Worm (Caenorhabditis elegans): ENCODE results near the gene Y14H12A.1.

Gene Y14H12A.1

DNA sequence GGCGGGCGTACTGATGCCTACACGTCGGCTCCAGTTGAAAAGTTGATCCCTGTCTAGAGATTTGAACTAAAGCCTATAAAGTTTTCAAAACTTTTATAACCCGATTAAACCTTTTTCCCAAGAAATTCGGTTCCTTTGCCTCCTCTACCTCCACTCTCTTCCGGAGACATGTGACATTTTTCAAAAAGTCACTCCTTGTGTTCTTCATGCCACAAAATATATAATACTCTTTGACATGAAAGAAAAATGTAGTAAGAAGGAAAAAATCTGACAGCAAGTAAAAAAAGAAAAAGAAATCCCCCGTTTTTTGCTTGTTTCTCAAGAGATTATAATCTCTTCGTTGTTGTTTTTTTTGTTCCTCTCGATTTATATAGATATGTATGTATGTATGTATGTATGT is 38.2 kb upstream of the Y14H12A.1 start:
- TF ChIP-seq fkh-8 (tag; optimal IDR thresholded peaks at IDR 0.05) (peak; percentile 9), nhr-77 (tag; optimal IDR thresholded peaks at IDR 0.05) (no peak), efl-3 (GFP tag; optimal IDR thresholded peaks at IDR 0.05) (no peak), hpl-2 (GFP tag; optimal IDR thresholded peaks at IDR 0.05) (no peak), blmp-1 (tag; optimal IDR thresholded peaks at IDR 0.05) (peak; percentile 4), grh-1 (GFP tag; IDR thresholded peaks at IDR 0.05) (no peak), swsn-7 (tag; optimal IDR thresholded peaks at IDR 0.05) (no peak), lin-13 (GFP tag; optimal IDR thresholded peaks at IDR 0.05) (no peak), elt-2 (tag; optimal IDR thresholded peaks at IDR 0.05) (peak; percentile 27), ceh-63 (GFP tag; optimal IDR thresholded peaks at IDR 0.05) (no peak), ceh-82 (tag; optimal IDR thresholded peaks at IDR 0.05) (no peak), dsc-1 (tag; optimal IDR thresholded peaks at IDR 0.05) (no peak), efl-1 (optimal IDR thresholded peaks at IDR 0.05) (no peak), efl-1 (GFP tag; optimal IDR thresholded peaks at IDR 0.05 in 1 of 2) (peak in 1 of 2 experiments; percentile 68), irx-1 (tag; optimal IDR thresholded peaks at IDR 0.05) (no peak), lin-14 (GFP tag; optimal IDR thresholded peaks at IDR 0.05) (peak; percentile 44)

DNA sequence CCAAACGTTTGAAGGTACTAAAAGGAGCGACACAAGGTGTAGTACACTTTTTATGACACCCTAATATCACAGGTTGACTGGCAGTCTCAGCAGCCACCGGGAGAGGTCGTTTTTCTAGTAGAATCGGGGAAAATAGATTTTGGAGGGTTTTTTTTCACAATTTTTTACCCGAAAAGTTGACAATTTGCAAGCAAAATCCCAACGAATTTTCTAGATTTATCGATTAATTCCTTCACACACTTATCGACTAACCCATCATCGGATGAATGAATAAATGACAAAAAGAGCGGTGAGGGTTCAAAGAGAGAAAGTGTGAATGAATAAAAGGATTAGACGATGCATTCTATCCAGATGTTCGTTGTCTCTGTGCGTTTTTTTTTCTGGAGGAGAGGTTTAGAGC is 37.1 kb upstream of the Y14H12A.1 start:
- TF ChIP-seq ceh-90 (tag; optimal IDR thresholded peaks at IDR 0.05): no peak
- peak; percentile 49 for TF ChIP-seq dsc-1 (tag; optimal IDR thresholded peaks at IDR 0.05)
- peak; percentile 15 for TF ChIP-seq fkh-8 (tag; optimal IDR thresholded peaks at IDR 0.05)

DNA sequence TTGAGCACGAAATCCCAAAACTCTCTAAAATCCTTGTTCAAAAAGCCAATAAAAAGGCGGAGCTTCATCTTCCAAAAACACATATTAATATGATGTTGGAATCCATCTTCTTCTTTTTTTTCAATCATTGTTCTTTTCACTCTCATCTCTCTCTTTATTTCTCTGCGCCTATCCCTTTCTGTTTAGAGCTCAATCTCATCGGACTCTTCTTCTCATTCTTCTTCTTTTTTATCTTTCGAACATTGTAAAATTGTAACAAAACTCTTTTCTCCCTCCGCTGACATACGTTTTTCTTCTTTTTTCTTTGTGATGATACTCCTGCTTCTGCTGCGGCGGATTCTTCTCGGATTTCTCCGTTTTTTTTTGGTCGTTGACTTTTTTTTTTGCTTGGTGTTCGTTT is 36.3 kb upstream of the Y14H12A.1 start:
- TF ChIP-seq mef-2 (tag; optimal IDR thresholded peaks at IDR 0.05) (no peak), unc-30 (tag; optimal IDR thresholded peaks at IDR 0.05) (no peak), nhr-237 (tag; optimal IDR thresholded peaks at IDR 0.05) (no peak), snu-23 (GFP tag; optimal IDR thresholded peaks at IDR 0.05) (peak; percentile 20), rnt-1 (tag; optimal IDR thresholded peaks at IDR 0.05) (peak; percentile 34), mep-1 (tag; optimal IDR thresholded peaks at IDR 0.05) (peak; percentile 42), nhr-71 (tag; optimal IDR thresholded peaks at IDR 0.05) (peak; percentile 46), dsc-1 (tag; optimal IDR thresholded peaks at IDR 0.05) (peak; percentile 32), irx-1 (tag; optimal IDR thresholded peaks at IDR 0.05) (peak; percentile 41), ztf-4 (tag; optimal IDR thresholded peaks at IDR 0.05) (peak; percentile 2), nhr-85 (tag) (no peak), unc-62 (GFP tag; optimal IDR thresholded peaks at IDR 0.05) (no peak), ama-1 (optimal IDR thresholded peaks at IDR 0.05) (no peak), nhr-90 (tag; optimal IDR thresholded peaks at IDR 0.05; ENCODE audit: poor library complexity) (no peak), nhr-77 (tag; optimal IDR thresholded peaks at IDR 0.05) (no peak), ceh-82 (tag; optimal IDR thresholded peaks at IDR 0.05) (peak in 1 of 3 experiments; percentile 15), lsy-2 (tag; optimal IDR thresholded peaks at IDR 0.05) (peak; percentile 37 to 43), dpl-1 (GFP tag; optimal IDR thresholded peaks at IDR 0.05) (no peak), aly-2 (tag; optimal IDR thresholded peaks at IDR 0.05) (no peak), pag-3 (tag; optimal IDR thresholded peaks at IDR 0.05; ENCODE audit: borderline replicate concordance, insufficient read depth) (peak; percentile 30), ceh-8 (GFP tag; optimal IDR thresholded peaks at IDR 0.05) (no peak), ces-1 (GFP tag; optimal IDR thresholded peaks at IDR 0.05) (no peak), lin-14 (GFP tag; optimal IDR thresholded peaks at IDR 0.05) (peak; percentile 78), ceh-63 (GFP tag; optimal IDR thresholded peaks at IDR 0.05) (no peak), Y116A8C.19 (tag; optimal IDR thresholded peaks at IDR 0.05; ENCODE audit: borderline replicate concordance) (no peak)

DNA sequence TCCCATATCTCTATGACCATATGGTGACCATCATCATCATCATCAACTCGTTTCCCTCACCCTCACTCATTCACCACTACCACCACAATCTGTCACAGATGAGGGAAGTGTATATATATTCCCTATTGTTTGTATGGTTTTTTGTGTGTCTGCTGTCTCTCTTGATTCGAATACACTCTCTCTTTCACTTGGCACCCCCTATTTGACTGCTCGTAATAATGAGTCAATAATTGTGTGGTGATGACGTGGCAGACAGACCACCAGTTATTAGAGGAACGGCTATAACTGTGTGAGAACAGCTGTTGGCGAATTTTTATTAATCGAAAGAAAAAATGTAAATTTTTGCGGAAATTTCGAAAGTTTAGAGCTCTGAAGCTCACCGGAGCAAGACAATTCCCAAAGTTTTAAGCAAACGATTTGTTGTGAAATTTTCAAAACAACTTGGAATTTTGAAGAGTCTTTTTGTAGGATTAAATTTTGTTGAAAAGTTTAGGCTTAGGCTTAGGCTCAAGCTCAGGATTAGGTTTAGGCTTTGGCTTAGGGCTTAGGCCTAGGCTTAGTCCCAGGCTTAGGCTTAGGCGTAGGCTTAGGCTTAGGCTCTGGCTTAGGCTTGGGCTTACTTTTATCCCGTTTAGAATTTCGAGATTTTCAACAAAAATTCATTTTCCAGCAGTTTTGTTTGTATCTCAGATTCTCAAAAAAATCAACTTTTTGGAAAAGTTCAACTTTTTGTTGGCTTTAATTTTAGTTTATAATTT is 35.4 kb upstream of the Y14H12A.1 start:
- TF ChIP-seq mef-2 (tag; optimal IDR thresholded peaks at IDR 0.05): no peak
- peak; percentile 1 for TF ChIP-seq nhr-85 (tag)
